Fruit fly (Drosophila melanogaster) whole organism, adult: ENCODE measurements around the gene CG43376.

Source experiments
- CG11617 ChIP-seq: fragments of 200-800 bp; sonication (Bioruptor generic); optimal IDR thresholded peaks from 2 replicates; lab custom pipeline; 2017; ENCODE audit warnings: mild to moderate bottlenecking, missing biosample characterization, missing genetic modification reagents, missing genetic modification characterization
- CG12768 ChIP-seq: fragments of 200-800 bp; sonication (Bioruptor generic); optimal IDR thresholded peaks from 2 replicates; lab custom pipeline; 2017; ENCODE audit warnings: missing biosample characterization, missing genetic modification characterization, mild to moderate bottlenecking, moderate library complexity, missing genetic modification reagents
- CG14711 ChIP-seq: fragments of 200-800 bp; sonication (Bioruptor generic); optimal IDR thresholded peaks from 2 replicates; lab custom pipeline; 2018; ENCODE audit warnings: missing biosample characterization, mild to moderate bottlenecking, missing genetic modification characterization, moderate library complexity
- CG1620 ChIP-seq: fragments of 200-800 bp; sonication (Bioruptor generic); optimal IDR thresholded peaks from 2 replicates; lab custom pipeline; 2016; ENCODE audit warnings: missing biosample characterization, missing genetic modification characterization
- CG33017 ChIP-seq: fragments of 200-800 bp; sonication (Bioruptor generic); optimal IDR thresholded peaks from 2 replicates; lab custom pipeline; 2018; ENCODE audit warnings: missing biosample characterization, mild to moderate bottlenecking, missing genetic modification characterization, moderate library complexity
- CG5204 ChIP-seq: fragments of 200-800 bp; sonication (Bioruptor generic); optimal IDR thresholded peaks from 2 replicates; lab custom pipeline; 2016; ENCODE audit warnings: missing biosample characterization, missing genetic modification characterization
- CG7045 ChIP-seq: fragments of 200-800 bp; sonication (Bioruptor generic); optimal IDR thresholded peaks from 2 replicates; lab custom pipeline; 2017; ENCODE audit warnings: missing biosample characterization, mild to moderate bottlenecking, missing genetic modification characterization
- CG7101 ChIP-seq: fragments of 200-800 bp; sonication (Bioruptor generic); optimal IDR thresholded peaks from 2 replicates; lab custom pipeline; 2018; ENCODE audit warnings: missing biosample characterization, mild to moderate bottlenecking, missing genetic modification characterization, moderate library complexity
- Clk ChIP-seq: fragments of 200-800 bp; sonication (Bioruptor generic); optimal IDR thresholded peaks from 2 replicates; lab custom pipeline; 2017; ENCODE audit warnings: missing biosample characterization, missing genetic modification characterization
- Crg-1 ChIP-seq: fragments of 200-800 bp; sonication (Bioruptor generic); optimal IDR thresholded peaks from 2 replicates; lab custom pipeline; 2016; ENCODE audit warnings: missing biosample characterization, missing genetic modification characterization
- Hr96 ChIP-seq: fragments of 200-800 bp; sonication (Bioruptor generic); optimal IDR thresholded peaks from 2 replicates; lab custom pipeline; 2016; ENCODE audit warnings: missing biosample characterization, missing genetic modification characterization
- Mnt ChIP-seq: fragments of 200-800 bp; sonication (Bioruptor generic); optimal IDR thresholded peaks from 2 replicates; lab custom pipeline; 2016; ENCODE audit warnings: missing biosample characterization, mild to moderate bottlenecking, missing genetic modification characterization
- bab1 ChIP-seq: fragments of 200-800 bp; sonication (Bioruptor generic); optimal IDR thresholded peaks from 3 replicates; lab custom pipeline; 2019; ENCODE audit warnings: missing biosample characterization, mild to moderate bottlenecking, missing genetic modification characterization, moderate library complexity
- cic ChIP-seq: fragments of 200-800 bp; sonication (Bioruptor generic); optimal IDR thresholded peaks from 2 replicates; lab custom pipeline; 2017; ENCODE audit warnings: missing biosample characterization, mild to moderate bottlenecking, missing genetic modification characterization, moderate library complexity
- cnc ChIP-seq, 2 experiments: fragments of >200 bp; optimal IDR thresholded peaks; 2 replicates each; lab custom pipeline; 2017
- kay ChIP-seq: fragments of 200-800 bp; sonication (Bioruptor generic); peaks from one replicate; lab custom pipeline; 2016; ENCODE audit warnings: missing biosample characterization, missing genetic modification characterization, borderline replicate concordance
- ovo ChIP-seq: fragments of 200-800 bp; sonication (Bioruptor generic); optimal IDR thresholded peaks from 2 replicates; lab custom pipeline; 2016; ENCODE audit warnings: missing biosample characterization, missing genetic modification characterization
- pad ChIP-seq: fragments of 200-800 bp; sonication (Bioruptor generic); optimal IDR thresholded peaks from 3 replicates; lab custom pipeline; 2017; ENCODE audit warnings: missing biosample characterization, missing genetic modification characterization, mild to moderate bottlenecking, moderate library complexity, missing genetic modification reagents
- tj ChIP-seq: fragments of 200-800 bp; sonication (Bioruptor generic); optimal IDR thresholded peaks from 3 replicates; lab custom pipeline; 2017; ENCODE audit warnings: missing biosample characterization, mild to moderate bottlenecking, missing genetic modification characterization, moderate library complexity

The CG43376 gene

DNA sequence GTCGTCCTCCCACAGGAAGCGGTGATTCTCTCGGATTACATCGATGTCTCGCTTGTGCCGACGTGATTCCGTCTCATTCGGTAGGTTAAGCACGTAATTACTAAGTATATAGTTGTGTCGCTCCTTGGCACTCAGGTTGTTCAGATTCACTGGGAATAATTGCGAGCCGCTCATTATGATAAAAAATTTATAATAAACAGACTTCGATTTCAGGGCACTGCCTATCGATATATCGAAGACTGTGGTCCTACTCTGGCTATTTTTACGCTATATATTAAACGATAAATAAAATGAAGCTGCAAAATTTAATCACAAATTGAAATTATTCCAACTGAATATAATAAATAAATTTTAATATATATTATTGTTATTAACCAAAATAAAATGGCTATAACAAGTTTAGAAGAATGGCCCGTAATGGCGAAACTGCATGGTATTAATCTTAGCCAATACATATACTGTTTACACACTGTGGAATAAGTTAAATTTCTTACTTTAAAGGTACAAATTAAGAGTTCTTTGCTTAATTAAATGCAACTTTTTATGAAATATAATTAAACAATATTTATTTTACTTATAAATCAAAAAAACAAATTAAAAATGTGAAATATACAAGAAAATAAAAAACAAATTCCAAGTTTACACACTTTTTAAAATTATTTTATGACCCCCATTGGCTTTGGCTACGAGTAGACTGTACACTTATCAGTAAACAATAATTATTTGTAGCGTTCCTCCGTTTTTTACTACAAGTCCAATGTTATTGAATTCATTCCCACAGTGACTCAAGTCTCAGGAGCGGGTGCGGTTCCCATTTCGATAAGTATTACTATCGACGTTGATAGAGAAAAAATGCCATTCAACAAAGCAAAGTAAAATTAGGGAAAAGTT lies 9.7 kb downstream of the CG43376 start, which contains the start of gene Eato:
Eato (plus strand) TSS at position 821 of the 891 bp plus-strand sequence.
- TF ChIP-seq Clk (no peak), cic (no peak), CG14711 (tag; lab: Kevin White, UChicago) (no peak), bab1 (GFP tag; lab: Kevin White, UChicago) (peak; percentile 20), CG7101 (tag; lab: Kevin White, UChicago) (peak; percentile 27), pad (peak; percentile 2), CG11617 (GFP tag; lab: Kevin White, UChicago) (peak; percentile 48), Hr96 (GFP tag; lab: Kevin White, UChicago) (no peak)

DNA sequence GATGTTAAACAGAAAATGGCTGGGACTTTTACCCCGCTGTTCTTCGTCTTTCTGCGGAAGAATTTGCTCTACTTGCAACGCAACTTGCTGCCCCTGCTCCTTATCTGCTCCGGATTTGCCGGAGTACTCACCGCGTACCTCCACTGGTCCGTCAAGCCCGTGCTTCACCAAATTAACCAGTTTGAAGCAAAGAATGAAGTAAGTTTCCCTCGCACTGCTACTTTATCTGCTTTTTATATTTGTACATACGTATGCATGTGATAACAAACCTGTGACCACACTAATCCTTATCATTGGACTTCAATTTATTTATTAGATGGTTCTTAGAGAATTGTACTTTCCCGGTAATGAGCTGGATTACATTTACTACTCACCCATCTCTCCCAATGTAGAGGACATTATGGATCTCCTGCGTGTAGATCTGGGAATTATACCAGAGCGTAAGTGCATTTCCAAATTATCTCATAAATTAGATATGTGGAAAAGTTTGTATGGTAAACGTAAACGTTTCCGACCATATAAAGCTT lies 10.4 kb downstream of the CG43376 start, which contains the start of gene CG16890:
CG16890 (minus strand) TSS at position 184 of the 527 bp plus-strand sequence.
- TF ChIP-seq cic: peak; percentile 59
- no peak for TF ChIP-seq CG5204 (GFP tag; lab: Kevin White, UChicago)
- TF ChIP-seq CG7101 (tag; lab: Kevin White, UChicago): no peak

DNA sequence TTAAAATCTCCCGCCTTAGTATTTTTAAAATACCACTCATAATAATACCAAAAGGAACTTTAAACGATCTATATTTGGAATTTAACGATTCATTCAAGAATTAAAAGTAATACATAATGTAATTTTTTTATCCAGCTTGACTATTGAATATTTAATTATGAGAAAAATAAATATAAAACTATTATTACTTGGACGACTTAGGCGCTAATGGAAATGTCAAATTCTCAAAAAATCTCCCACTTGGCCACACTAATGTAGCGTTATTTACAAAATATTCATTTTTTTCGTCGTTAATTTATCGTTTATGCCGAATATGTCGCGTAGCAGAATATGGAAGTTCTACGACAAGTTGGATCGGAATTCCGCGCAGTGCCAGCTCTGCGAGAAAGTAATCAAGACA lies 16.9 kb downstream of the CG43376 start, which contains the start of gene CG16863:
CG16863 (plus strand) TSS at position 245 of the 400 bp plus-strand sequence.
- TF ChIP-seq CG5204 (GFP tag; lab: Kevin White, UChicago): no peak
- TF ChIP-seq tj (GFP tag; lab: Kevin White, UChicago): no peak
- TF ChIP-seq cic: no peak
- no peak for TF ChIP-seq kay (GFP tag; lab: Kevin White, UChicago)
- no peak for TF ChIP-seq Clk
- no peak for TF ChIP-seq CG14711 (tag; lab: Kevin White, UChicago)
- TF ChIP-seq CG12768 (GFP tag; lab: Kevin White, UChicago): no peak
- no peak for TF ChIP-seq CG33017 (tag; lab: Kevin White, UChicago)

DNA sequence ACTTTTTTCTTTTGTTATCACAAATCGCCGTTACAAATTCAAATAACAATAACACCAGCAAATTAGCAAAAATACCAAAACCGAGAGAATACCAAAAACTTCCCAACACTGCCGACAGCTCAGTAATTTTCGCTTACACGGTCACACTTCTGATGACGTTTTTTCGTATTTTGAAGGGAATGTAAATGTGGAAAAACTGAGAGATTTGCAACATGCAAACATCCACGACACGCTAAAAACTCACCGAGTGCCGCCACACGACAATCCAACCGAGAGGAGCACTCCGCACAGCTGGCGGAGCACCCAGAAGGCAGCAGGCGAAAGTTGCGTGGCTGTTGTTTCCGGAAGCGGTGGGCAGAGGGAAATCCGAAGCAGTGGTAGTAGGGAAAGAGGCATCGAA lies 19.6 kb downstream of the CG43376 start, which contains the start of gene Sec71:
Sec71 (plus strand) TSS at position 117 of the 400 bp plus-strand sequence.
- TF ChIP-seq CG7101 (tag; lab: Kevin White, UChicago): peak; percentile 33
- no peak for TF ChIP-seq CG7045 (GFP tag; lab: Kevin White, UChicago)
- peak; percentile 37 for TF ChIP-seq tj (GFP tag; lab: Kevin White, UChicago)
- TF ChIP-seq bab1 (GFP tag; lab: Kevin White, UChicago): peak; percentile 52
- peak; percentile 2 for TF ChIP-seq cic

DNA sequence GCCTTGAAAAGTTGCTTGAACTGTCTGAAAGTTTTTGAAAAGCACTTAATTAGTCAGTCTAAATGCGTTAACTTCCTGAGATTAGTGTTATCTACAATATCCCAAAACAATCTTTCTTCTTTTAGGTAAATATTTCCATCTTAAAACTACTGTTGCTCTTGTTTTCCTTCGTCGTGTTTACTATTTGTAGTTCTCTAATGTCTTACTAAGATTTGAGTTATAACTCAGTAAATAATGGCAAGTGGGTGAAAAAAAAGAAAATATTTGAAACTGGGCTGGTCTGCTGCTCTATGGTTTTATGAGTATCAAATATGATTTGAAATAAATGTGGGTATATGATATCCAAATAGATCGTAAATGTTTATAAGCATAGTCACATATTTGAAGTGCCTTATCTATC lies 27.4 kb downstream of the CG43376 start:
- peak; percentile 16 for TF ChIP-seq CG12768 (GFP tag; lab: Kevin White, UChicago)
- peak; percentile 60 for TF ChIP-seq cic
- peak; percentile 47 for TF ChIP-seq CG7045 (GFP tag; lab: Kevin White, UChicago)
- TF ChIP-seq cnc (optimal IDR thresholded peaks at IDR 0.05; lab: Kevin White, UChicago): no peak
- TF ChIP-seq CG33017 (tag; lab: Kevin White, UChicago): peak; percentile 40
- TF ChIP-seq bab1 (GFP tag; lab: Kevin White, UChicago): no peak
- peak; percentile 61 for TF ChIP-seq CG7101 (tag; lab: Kevin White, UChicago)
- peak; percentile 12 for TF ChIP-seq Crg-1 (GFP tag; lab: Kevin White, UChicago)

DNA sequence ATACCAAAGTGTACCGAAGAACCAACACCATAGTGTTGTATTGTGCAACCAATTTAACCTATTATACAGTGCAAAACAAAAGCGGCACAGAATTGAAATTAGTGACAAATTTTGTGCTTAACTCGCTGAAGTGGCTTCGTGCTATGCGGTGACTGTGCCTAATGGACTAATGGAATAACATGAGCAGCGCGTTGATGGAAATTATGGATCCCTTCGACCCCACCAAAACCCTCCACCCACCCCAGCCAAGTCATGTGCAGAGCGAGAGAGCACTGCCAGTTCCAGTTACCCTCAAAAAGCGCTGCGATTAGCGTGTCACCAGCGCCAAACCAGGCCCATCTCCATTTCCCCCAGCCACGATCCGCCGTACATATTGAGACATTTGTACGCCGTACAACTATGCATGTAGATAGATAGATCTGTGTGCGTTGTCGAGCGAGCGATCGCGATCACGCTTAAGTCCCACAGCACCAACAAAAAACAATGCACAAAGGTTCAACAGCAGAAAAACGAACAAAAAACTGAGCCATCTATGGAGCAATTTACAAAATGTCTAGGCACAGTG lies 28.4 kb downstream of the CG43376 start:
- no peak for TF ChIP-seq CG33017 (tag; lab: Kevin White, UChicago)
- TF ChIP-seq bab1 (GFP tag; lab: Kevin White, UChicago): no peak
- TF ChIP-seq pad: no peak
- TF ChIP-seq CG11617 (GFP tag; lab: Kevin White, UChicago): no peak
- peak; percentile 35 for TF ChIP-seq Mnt
- peak; percentile 51 for TF ChIP-seq cic
- TF ChIP-seq CG12768 (GFP tag; lab: Kevin White, UChicago): peak; percentile 58
- no peak for TF ChIP-seq CG1620 (GFP tag; lab: Kevin White, UChicago)
- no peak for TF ChIP-seq Crg-1 (GFP tag; lab: Kevin White, UChicago)

DNA sequence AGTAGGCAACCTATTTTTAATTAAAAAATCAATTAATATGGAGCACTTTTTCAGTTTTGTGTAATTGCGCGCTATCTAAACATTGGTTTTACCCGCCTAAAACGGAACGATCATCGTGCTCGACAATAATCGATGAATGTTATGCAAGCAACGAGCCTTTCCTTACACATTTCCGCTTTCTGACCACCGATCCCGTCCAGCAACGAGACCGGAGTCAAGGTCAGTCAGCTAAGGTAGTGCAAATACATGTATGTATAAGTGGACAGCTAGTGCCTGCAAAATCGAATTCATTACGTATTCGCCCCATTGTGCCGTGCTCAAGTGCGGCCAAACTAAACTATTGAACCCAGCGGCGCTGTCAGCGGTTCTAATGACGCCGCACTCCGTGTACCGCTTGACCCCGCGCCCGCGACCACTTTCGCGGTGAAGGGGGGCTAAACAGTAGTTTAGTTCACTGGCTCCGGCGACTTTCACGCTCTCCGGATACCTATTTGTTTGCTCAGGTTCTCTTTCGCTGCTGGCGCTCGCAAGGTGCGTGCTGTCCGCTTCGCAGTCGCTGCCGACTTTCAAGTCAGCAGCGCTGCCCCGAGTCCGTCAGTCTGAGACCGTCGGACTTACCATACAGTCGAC lies 29.4 kb downstream of the CG43376 start, which contains the start of gene CAH1:
CAH1 (plus strand) TSS at position 595 of the 630 bp plus-strand sequence.
- no peak for TF ChIP-seq kay (GFP tag; lab: Kevin White, UChicago)
- peak; percentile 1 for TF ChIP-seq CG33017 (tag; lab: Kevin White, UChicago)
- TF ChIP-seq CG12768 (GFP tag; lab: Kevin White, UChicago): peak; percentile 70
- peak in 1 of 2 experiments; percentile 37 for TF ChIP-seq cnc (optimal IDR thresholded peaks at IDR 0.05; lab: Kevin White, UChicago)
- peak; percentile 23 for TF ChIP-seq ovo
- peak; percentile 11 for TF ChIP-seq Mnt
- no peak for TF ChIP-seq CG5204 (GFP tag; lab: Kevin White, UChicago)
- peak; percentile 32 for TF ChIP-seq tj (GFP tag; lab: Kevin White, UChicago)
- TF ChIP-seq CG11617 (GFP tag; lab: Kevin White, UChicago): no peak
- TF ChIP-seq cic: peak; percentile 52
